Fruit fly (Drosophila melanogaster) whole organism, adult: ENCODE results near the gene nAChRalpha2.

ENCODE experiments used
- CG12768 ChIP-seq: fragments of 200-800 bp; sonication (Bioruptor generic); optimal IDR thresholded peaks from 2 replicates; lab custom pipeline; 2017; ENCODE audit warnings: missing biosample characterization, missing genetic modification characterization, mild to moderate bottlenecking, moderate library complexity, missing genetic modification reagents
- CG1620 ChIP-seq: fragments of 200-800 bp; sonication (Bioruptor generic); optimal IDR thresholded peaks from 2 replicates; lab custom pipeline; 2016; ENCODE audit warnings: missing biosample characterization, missing genetic modification characterization
- CG5204 ChIP-seq: fragments of 200-800 bp; sonication (Bioruptor generic); optimal IDR thresholded peaks from 2 replicates; lab custom pipeline; 2016; ENCODE audit warnings: missing biosample characterization, missing genetic modification characterization
- CG7045 ChIP-seq: fragments of 200-800 bp; sonication (Bioruptor generic); optimal IDR thresholded peaks from 2 replicates; lab custom pipeline; 2017; ENCODE audit warnings: missing biosample characterization, mild to moderate bottlenecking, missing genetic modification characterization
- cnc ChIP-seq, 2 experiments: fragments of >200 bp; optimal IDR thresholded peaks; 2 replicates each; lab custom pipeline; 2017
- kay ChIP-seq: fragments of 200-800 bp; sonication (Bioruptor generic); peaks from one replicate; lab custom pipeline; 2016; ENCODE audit warnings: missing biosample characterization, missing genetic modification characterization, borderline replicate concordance
- pad ChIP-seq: fragments of 200-800 bp; sonication (Bioruptor generic); optimal IDR thresholded peaks from 3 replicates; lab custom pipeline; 2017; ENCODE audit warnings: missing biosample characterization, missing genetic modification characterization, mild to moderate bottlenecking, moderate library complexity, missing genetic modification reagents

DNA sequence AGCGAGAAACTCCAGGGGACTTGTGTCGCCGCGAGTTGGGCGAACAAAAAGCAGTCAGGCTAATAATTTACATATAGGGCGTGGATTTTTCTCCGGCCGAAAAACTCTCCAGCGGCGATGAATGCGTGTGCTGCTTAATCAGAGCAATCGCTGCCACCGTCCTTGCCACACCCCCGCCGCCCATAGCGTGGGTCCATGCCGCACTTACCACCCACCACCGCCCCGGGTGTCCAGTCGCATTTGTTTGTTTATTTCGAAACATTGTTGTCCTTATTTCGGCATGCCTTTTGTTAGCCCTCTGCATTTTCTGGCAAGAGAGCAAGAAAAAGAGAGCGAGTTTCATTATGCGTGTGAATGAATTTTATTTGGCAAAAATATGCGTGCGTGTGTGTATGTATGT is 27.4 kb upstream of the nAChRalpha2 start:
- TF ChIP-seq CG1620 (GFP tag; lab: Kevin White, UChicago) = no peak
- TF ChIP-seq CG5204 (GFP tag; lab: Kevin White, UChicago) = no peak
- TF ChIP-seq pad (GFP tag; lab: Kevin White, UChicago) = no peak
- TF ChIP-seq kay (GFP tag; lab: Kevin White, UChicago) = no peak
- TF ChIP-seq cnc (optimal IDR thresholded peaks at IDR 0.05; lab: Kevin White, UChicago) = no peak
- TF ChIP-seq CG7045 (GFP tag; lab: Kevin White, UChicago) = no peak
- TF ChIP-seq CG12768 (GFP tag; lab: Kevin White, UChicago) = no peak
